Worm (Caenorhabditis elegans) whole organism, early embryonic: ENCODE measurements around the gene plrg-1.

Experiments used
- ama-1 ChIP-seq: fragments of 150-350 bp; optimal IDR thresholded peaks from 2 replicates; lab custom pipeline; 2014
- ets-7 ChIP-seq: sonication (generic microtip); optimal IDR thresholded peaks from 2 replicates; lab custom pipeline; 2016; ENCODE audit warnings: missing genotype, missing genetic modification characterization, missing compliant biosample characterization
- hmbx-1 ChIP-seq: sonication (generic microtip); optimal IDR thresholded peaks from 2 replicates; lab custom pipeline; 2016; ENCODE audit warnings: mild to moderate bottlenecking, missing genetic modification characterization, missing compliant biosample characterization
- scrt-1 ChIP-seq: fragments of 200-800 bp; sonication (Bioruptor generic); IDR thresholded peaks from 2 replicates; pipeline ENCODE4 v1.3.6; 2022; ENCODE audit warnings: missing genetic modification characterization, missing compliant biosample characterization
- tbx-11 ChIP-seq: fragments of 200-800 bp; sonication (Bioruptor generic); IDR thresholded peaks from 2 replicates; pipeline ENCODE4 v1.3.6; 2022; ENCODE audit warnings: missing genetic modification characterization, missing compliant biosample characterization
- tbx-37 ChIP-seq: fragments of 200-800 bp; sonication (Bioruptor generic); conservative IDR thresholded peaks from 2 replicates; pipeline ENCODE4 v1.3.6; 2022; ENCODE audit warnings: missing genetic modification reagents, missing genetic modification characterization, missing compliant biosample characterization

DNA sequence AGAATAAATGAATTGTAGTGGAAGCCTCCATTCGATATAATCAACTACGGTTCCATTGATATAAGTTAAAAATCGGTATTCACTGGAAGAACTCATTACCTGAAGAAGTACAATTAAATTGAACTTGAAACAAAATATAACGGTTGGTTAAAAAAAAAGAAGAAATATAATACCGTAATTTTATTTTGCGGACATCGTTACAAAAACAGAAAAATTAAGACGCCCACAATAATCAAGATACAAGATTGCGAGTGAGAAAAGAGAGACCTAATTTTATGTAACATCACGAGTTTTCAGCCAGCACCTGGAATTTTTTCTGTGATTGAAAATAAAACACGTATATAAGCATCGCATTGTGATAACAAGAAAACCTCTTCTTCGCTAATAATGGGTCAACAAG lies 45.0 kb downstream of the plrg-1 start, which contains the start of gene sre-6:
- TF ChIP-seq ama-1 (lab: Kevin White, UChicago) (no peak), ets-7 (tag; lab: Kevin White, UChicago) (no peak), tbx-11 (GFP tag; lab: Robert Waterston, UW) (no peak), scrt-1 (GFP tag; lab: Robert Waterston, UW) (no peak), tbx-37 (GFP tag; lab: Robert Waterston, UW) (no peak), hmbx-1 (tag; lab: Kevin White, UChicago) (no peak)
